Fruit fly (Drosophila melanogaster) Kc167 (cell line): Measurements from ENCODE around the gene CheB93a.

Experiments
- Sin3A ChIP-seq: fragments of >200 bp; optimal IDR thresholded peaks from 2 replicates; lab custom pipeline; 2018; ENCODE audit warnings: missing external identifiers
- h ChIP-seq: fragments of >200 bp; optimal IDR thresholded peaks from 3 replicates; lab custom pipeline; 2018; ENCODE audit warnings: missing external identifiers
- insv ChIP-seq: fragments of >200 bp; optimal IDR thresholded peaks from 3 replicates; lab custom pipeline; 2018; ENCODE audit warnings: missing external identifiers
- psq ChIP-seq: fragments of >200 bp; optimal IDR thresholded peaks from 2 replicates; lab custom pipeline; 2017; ENCODE audit warnings: missing external identifiers

DNA sequence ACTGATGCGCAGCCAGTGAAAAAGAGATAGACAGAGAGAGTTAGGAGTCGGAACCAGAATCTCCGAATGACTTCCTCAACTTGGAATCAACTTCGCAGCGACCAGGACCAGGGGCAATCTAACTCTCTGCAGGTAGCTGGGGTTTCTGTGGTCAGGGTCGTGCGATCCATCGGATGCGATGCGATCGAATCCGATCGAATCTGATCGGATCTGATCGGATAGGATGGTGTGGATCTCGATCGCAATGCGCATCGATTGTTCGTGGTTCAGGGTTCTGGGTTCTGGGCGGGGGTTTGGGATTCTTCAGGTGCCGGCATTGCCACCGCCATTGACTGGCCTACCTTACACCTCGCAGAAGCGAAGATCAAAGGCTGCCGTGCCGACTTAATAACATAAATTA, 12.0 kb downstream of the CheB93a start:
- no peak for TF ChIP-seq Sin3A (lab: Kevin White, UChicago)
- no peak for TF ChIP-seq psq (lab: Kevin White, UChicago)
- no peak for TF ChIP-seq h
- no peak for TF ChIP-seq insv (lab: Kevin White, UChicago)
